Fruit fly (Drosophila melanogaster): Measurements from ENCODE around the gene Glut1.

- TF ChIP-seq CG34406 (GFP tag; optimal IDR thresholded peaks at IDR 0.05): no peak
- no peak for TF ChIP-seq CG16779 (tag; optimal IDR thresholded peaks at IDR 0.05)
- no peak for TF ChIP-seq CG11902 (GFP tag; optimal IDR thresholded peaks at IDR 0.05)
- TF ChIP-seq CG6792 (GFP tag; optimal IDR thresholded peaks at IDR 0.05): no peak
- no peak for TF ChIP-seq net (GFP tag; optimal IDR thresholded peaks at IDR 0.05)
- no peak for TF ChIP-seq dsx (GFP tag; optimal IDR thresholded peaks at IDR 0.05; ENCODE audit: poor library complexity, severe bottlenecking)
- no peak for TF ChIP-seq Gug (GFP tag; IDR thresholded peaks at IDR 0.05)
- no peak for TF ChIP-seq svp (GFP tag)
Observed at dm6 chr3L:913682-914081, at the start of gene Glut1.

All from whole organism, prepupa.